Worm (Caenorhabditis elegans) whole organism, L2 larva: Measurements from ENCODE around the gene pacs-1.

Experiments
- C34F6.9 ChIP-seq: fragments of 150-350 bp; optimal IDR thresholded peaks from 2 replicates; lab custom pipeline; 2014; ENCODE audit warnings: missing biosample characterization, missing genetic modification characterization
- R02D3.7 ChIP-seq: fragments of 150-350 bp; optimal IDR thresholded peaks from 2 replicates; lab custom pipeline; 2014; ENCODE audit warnings: missing biosample characterization, missing genetic modification characterization
- Y55F3AM.14 ChIP-seq: fragments of 200-800 bp; sonication (Bioruptor generic); optimal IDR thresholded peaks from 2 replicates; lab custom pipeline; 2018; ENCODE audit warnings: mild to moderate bottlenecking, missing genetic modification characterization, missing compliant biosample characterization
- ZK546.5 ChIP-seq: sonication (generic microtip); optimal IDR thresholded peaks from 2 replicates; lab custom pipeline; 2017; ENCODE audit warnings: missing biosample characterization, missing genetic modification characterization
- aly-2 ChIP-seq: fragments of 150-350 bp; optimal IDR thresholded peaks from 2 replicates; lab custom pipeline; 2014; ENCODE audit warnings: missing biosample characterization, missing genetic modification characterization
- ama-1 ChIP-seq: fragments of 150-350 bp; optimal IDR thresholded peaks from 2 replicates; lab custom pipeline; 2018; ENCODE audit warnings: inconsistent platforms
- blmp-1 ChIP-seq: sonication (generic microtip); optimal IDR thresholded peaks from 2 replicates; lab custom pipeline; 2017; ENCODE audit warnings: missing genetic modification characterization, mild to moderate bottlenecking, missing compliant biosample characterization, antibody characterized with exemption, moderate library complexity; ENCODE audit not compliant: insufficient read depth
- ceh-16 ChIP-seq: fragments of 150-350 bp; optimal IDR thresholded peaks from 2 replicates; lab custom pipeline; 2014; ENCODE audit warnings: missing biosample characterization, missing genetic modification characterization
- ceh-82 ChIP-seq: fragments of 150-350 bp; optimal IDR thresholded peaks from 2 replicates; lab custom pipeline; 2014; ENCODE audit warnings: missing biosample characterization, missing genetic modification characterization
- crh-2 ChIP-seq: sonication (generic microtip); optimal IDR thresholded peaks from 2 replicates; lab custom pipeline; 2017; ENCODE audit warnings: missing biosample characterization, missing genetic modification characterization
- egl-27 ChIP-seq: sonication (generic microtip); optimal IDR thresholded peaks from 3 replicates; lab custom pipeline; 2017; ENCODE audit warnings: missing biosample characterization, missing genetic modification reagents, missing genetic modification characterization
- elt-1 ChIP-seq: fragments of 150-350 bp; optimal IDR thresholded peaks from 2 replicates; lab custom pipeline; 2014; ENCODE audit warnings: missing biosample characterization, missing genetic modification characterization
- elt-3 ChIP-seq: sonication (generic microtip); optimal IDR thresholded peaks from 2 replicates; lab custom pipeline; 2017; ENCODE audit warnings: missing biosample characterization, missing genetic modification characterization
- fos-1 ChIP-seq: fragments of 150-350 bp; optimal IDR thresholded peaks from 2 replicates; lab custom pipeline; 2014; ENCODE audit warnings: missing biosample characterization, missing genetic modification characterization
- gmeb-1 ChIP-seq: fragments of 150-350 bp; optimal IDR thresholded peaks from 2 replicates; lab custom pipeline; 2014; ENCODE audit warnings: missing biosample characterization, missing genetic modification characterization
- lin-11 ChIP-seq: fragments of 150-350 bp; sonication (generic microtip); optimal IDR thresholded peaks from 2 replicates; lab custom pipeline; 2014; ENCODE audit warnings: missing biosample characterization, missing genetic modification characterization, inconsistent platforms, mixed read lengths
- lin-39 ChIP-seq: fragments of 150-350 bp; optimal IDR thresholded peaks from 2 replicates; lab custom pipeline; 2014; ENCODE audit warnings: missing biosample characterization, missing genetic modification reagents, missing genetic modification characterization
- lsy-2 ChIP-seq, 2 experiments: fragments of 150-350 bp in 1 of 2; sonication (generic microtip) in 1 of 2; optimal IDR thresholded peaks; 2 replicates each; lab custom pipeline; 2014 to 2017; ENCODE audit warnings: missing biosample characterization in 2 of 2, missing genetic modification characterization in 2 of 2
- mab-5 ChIP-seq: fragments of 150-350 bp; optimal IDR thresholded peaks from 2 replicates; lab custom pipeline; 2014; ENCODE audit warnings: missing biosample characterization, missing genetic modification characterization
- mbf-1 ChIP-seq: sonication (generic microtip); optimal IDR thresholded peaks from 2 replicates; lab custom pipeline; 2017; ENCODE audit warnings: missing biosample characterization, missing genetic modification characterization
- mdl-1 ChIP-seq, 2 experiments: fragments of 150-350 bp in 1 of 2; sonication (generic microtip) in 1 of 2; optimal IDR thresholded peaks; 2 replicates each; lab custom pipeline; 2017; ENCODE audit warnings: missing biosample characterization in 2 of 2, missing genetic modification characterization in 2 of 2
- nhr-10 ChIP-seq: sonication (generic microtip); optimal IDR thresholded peaks from 2 replicates; lab custom pipeline; 2017; ENCODE audit warnings: missing biosample characterization, missing genetic modification characterization
- nhr-11 ChIP-seq: fragments of 150-350 bp; optimal IDR thresholded peaks from 2 replicates; lab custom pipeline; 2014; ENCODE audit warnings: missing biosample characterization, missing genetic modification characterization
- nhr-12 ChIP-seq: fragments of 150-350 bp; optimal IDR thresholded peaks from 2 replicates; lab custom pipeline; 2014; ENCODE audit warnings: missing biosample characterization, missing genetic modification characterization
- nhr-129 ChIP-seq: fragments of 150-350 bp; optimal IDR thresholded peaks from 2 replicates; lab custom pipeline; 2014; ENCODE audit warnings: missing biosample characterization, missing genetic modification characterization
- nhr-21 ChIP-seq: fragments of 150-350 bp; optimal IDR thresholded peaks from 2 replicates; lab custom pipeline; 2014; ENCODE audit warnings: missing biosample characterization, missing genetic modification characterization
- nhr-237 ChIP-seq: fragments of 150-350 bp; optimal IDR thresholded peaks from 2 replicates; lab custom pipeline; 2014; ENCODE audit warnings: missing biosample characterization, missing genetic modification characterization
- nhr-25 ChIP-seq: fragments of 150-350 bp; sonication (generic microtip); optimal IDR thresholded peaks from 3 replicates; lab custom pipeline; 2014; ENCODE audit warnings: missing biosample characterization, missing genetic modification characterization
- nhr-6 ChIP-seq: fragments of 150-350 bp; optimal IDR thresholded peaks from 2 replicates; lab custom pipeline; 2014; ENCODE audit warnings: missing biosample characterization, missing genetic modification characterization
- nhr-77 ChIP-seq: fragments of 150-350 bp; optimal IDR thresholded peaks from 2 replicates; lab custom pipeline; 2014; ENCODE audit warnings: missing biosample characterization, missing genetic modification characterization
- peb-1 ChIP-seq: fragments of 150-350 bp; optimal IDR thresholded peaks from 2 replicates; lab custom pipeline; 2014; ENCODE audit warnings: missing biosample characterization, missing genetic modification characterization
- sem-4 ChIP-seq: fragments of 150-350 bp; optimal IDR thresholded peaks from 2 replicates; lab custom pipeline; 2014; ENCODE audit warnings: missing biosample characterization, missing genetic modification reagents, missing genetic modification characterization
- skn-1 ChIP-seq: sonication (generic microtip); optimal IDR thresholded peaks from 2 replicates; lab custom pipeline; 2017; ENCODE audit warnings: missing biosample characterization, missing genetic modification characterization
- sma-9 ChIP-seq, 2 experiments: fragments of 150-350 bp in 1 of 2; sonication (generic microtip) in 1 of 2; optimal IDR thresholded peaks; 2 replicates each; lab custom pipeline; 2014 to 2016; ENCODE audit warnings: missing genetic modification characterization in 2 of 2, mild to moderate bottlenecking in 1 of 2, missing biosample characterization in 1 of 2, missing compliant biosample characterization in 1 of 2, missing genetic modification reagents in 1 of 2, moderate library complexity in 1 of 2
- snpc-4 ChIP-seq: fragments of 150-350 bp; optimal IDR thresholded peaks from 2 replicates; lab custom pipeline; 2014; ENCODE audit warnings: missing biosample characterization, missing genetic modification characterization
- unc-55 ChIP-seq: fragments of 150-350 bp; sonication (generic microtip); optimal IDR thresholded peaks from 3 replicates; lab custom pipeline; 2014; ENCODE audit warnings: missing biosample characterization, missing genetic modification reagents, missing genetic modification characterization
- unc-62 ChIP-seq: fragments of 150-350 bp; optimal IDR thresholded peaks from 2 replicates; lab custom pipeline; 2014; ENCODE audit warnings: missing biosample characterization, missing genetic modification reagents, missing genetic modification characterization
- zag-1 ChIP-seq: fragments of 150-350 bp; optimal IDR thresholded peaks from 2 replicates; lab custom pipeline; 2014; ENCODE audit warnings: missing biosample characterization, missing genetic modification characterization
- ztf-1 ChIP-seq: fragments of 200-800 bp; sonication (Bioruptor generic); conservative IDR thresholded peaks from 2 replicates; pipeline ENCODE4 v1.3.6; 2022; ENCODE audit warnings: missing genetic modification characterization, missing compliant biosample characterization
- ztf-11 ChIP-seq: sonication (generic microtip); optimal IDR thresholded peaks from 2 replicates; lab custom pipeline; 2017; ENCODE audit warnings: missing biosample characterization, missing genetic modification characterization
- ztf-4 ChIP-seq: fragments of 150-350 bp; optimal IDR thresholded peaks from 2 replicates; lab custom pipeline; 2014; ENCODE audit warnings: missing biosample characterization, missing genetic modification characterization

The pacs-1 gene

ce11 chrV:9173789-9174188 is 43.3 kb downstream of the pacs-1 start, which contains the start of gene pqn-16:
Gene pqn-16, plus strand, starts transcription at chrV:9174089.
- TF ChIP-seq nhr-237 (no peak), ztf-11 (tag; lab: Kevin White, UChicago) (no peak), sma-9 (GFP tag; optimal IDR thresholded peaks at IDR 0.05; lab: Kevin White, UChicago) (no peak), sma-9 (tag; optimal IDR thresholded peaks at IDR 0.05; lab: Kevin White, UChicago) (no peak)

- no peak for TF ChIP-seq ZK546.5
- TF ChIP-seq mbf-1 (tag; lab: Kevin White, UChicago) = no peak
- TF ChIP-seq fos-1 = peak; percentile 44
- no peak for TF ChIP-seq sma-9 (GFP tag; optimal IDR thresholded peaks at IDR 0.05; lab: Kevin White, UChicago)
- no peak for TF ChIP-seq sma-9 (tag; optimal IDR thresholded peaks at IDR 0.05; lab: Kevin White, UChicago)
- no peak for TF ChIP-seq nhr-25
Measured at ce11 chrV:9172989-9173388, 44.1 kb downstream of the pacs-1 start, which contains the start of gene gad-3. Gene gad-3, minus strand, starts transcription at chrV:9173005.

- TF ChIP-seq zag-1 = no peak
- no peak for TF ChIP-seq ama-1 (lab: Kevin White, UChicago)
- no peak for TF ChIP-seq nhr-21 (tag; lab: Kevin White, UChicago)
- no peak for TF ChIP-seq nhr-6 (tag; lab: Kevin White, UChicago)
- TF ChIP-seq nhr-10 = no peak
- TF ChIP-seq skn-1 = no peak
- no peak for TF ChIP-seq lin-11 (tag; lab: Kevin White, UChicago)
- TF ChIP-seq gmeb-1 (tag; lab: Kevin White, UChicago) = no peak
- TF ChIP-seq nhr-237 = no peak
- TF ChIP-seq ztf-11 (tag; lab: Kevin White, UChicago) = no peak
- no peak for TF ChIP-seq sem-4 (tag; lab: Kevin White, UChicago)
- TF ChIP-seq unc-55 (GFP tag; lab: Kevin White, UChicago) = no peak
- no peak for TF ChIP-seq snpc-4
- no peak for TF ChIP-seq Y55F3AM.14 (GFP tag; lab: Kevin White, UChicago)
- TF ChIP-seq ceh-16 = no peak
Measured at ce11 chrV:9168089-9168488, 49.0 kb downstream of the pacs-1 start, which contains the start of gene B0222.11. Gene B0222.11, minus strand, starts transcription at chrV:9168189.

ce11 chrV:9166306-9166705 is 50.8 kb downstream of the pacs-1 start:
- TF ChIP-seq sma-9 (GFP tag; optimal IDR thresholded peaks at IDR 0.05; lab: Kevin White, UChicago) (peak; percentile 70), sma-9 (tag; optimal IDR thresholded peaks at IDR 0.05; lab: Kevin White, UChicago) (no peak), blmp-1 (peak; percentile 37), nhr-12 (tag; lab: Kevin White, UChicago) (no peak), elt-1 (tag; lab: Kevin White, UChicago) (no peak), skn-1 (no peak), ceh-16 (peak; percentile 58), nhr-6 (tag; lab: Kevin White, UChicago) (peak; percentile 8), ztf-11 (tag; lab: Kevin White, UChicago) (no peak), nhr-25 (peak; percentile 44), crh-2 (tag; lab: Kevin White, UChicago) (peak; percentile 18), aly-2 (tag; lab: Kevin White, UChicago) (no peak), nhr-129 (tag; lab: Kevin White, UChicago) (peak; percentile 21)

ce11 chrV:9165073-9165699 is 51.9 kb downstream of the pacs-1 start, which contains the start of gene col-10:
Gene col-10, minus strand, starts transcription at chrV:9165307.
- no peak for TF ChIP-seq nhr-77 (tag; lab: Kevin White, UChicago)
- TF ChIP-seq aly-2 (tag; lab: Kevin White, UChicago) = no peak
- peak; percentile 91 for TF ChIP-seq ama-1 (lab: Kevin White, UChicago)
- no peak for TF ChIP-seq peb-1
- TF ChIP-seq nhr-11 (tag; lab: Kevin White, UChicago) = no peak
- TF ChIP-seq mab-5 = no peak
- no peak for TF ChIP-seq ztf-1 (GFP tag; lab: Robert Waterston, UW)
- peak; percentile 39 for TF ChIP-seq sma-9 (GFP tag; optimal IDR thresholded peaks at IDR 0.05; lab: Kevin White, UChicago)
- no peak for TF ChIP-seq sma-9 (tag; optimal IDR thresholded peaks at IDR 0.05; lab: Kevin White, UChicago)
- no peak for TF ChIP-seq Y55F3AM.14 (GFP tag; lab: Kevin White, UChicago)
- TF ChIP-seq C34F6.9 (tag; lab: Kevin White, UChicago) = no peak
- TF ChIP-seq unc-62 (GFP tag; lab: Kevin White, UChicago) = no peak
- no peak for TF ChIP-seq lin-39 (tag; lab: Kevin White, UChicago)
- no peak for TF ChIP-seq ztf-4
- no peak for TF ChIP-seq skn-1
- no peak for TF ChIP-seq sem-4 (tag; lab: Kevin White, UChicago)
- TF ChIP-seq R02D3.7 (tag; lab: Kevin White, UChicago) = no peak
- no peak for TF ChIP-seq lsy-2 (tag; optimal IDR thresholded peaks at IDR 0.05; lab: Kevin White, UChicago)
- no peak for TF ChIP-seq unc-55 (GFP tag; lab: Kevin White, UChicago)
- TF ChIP-seq ceh-82 = no peak
- no peak for TF ChIP-seq ZK546.5
- peak; percentile 47 for TF ChIP-seq crh-2 (tag; lab: Kevin White, UChicago)
- TF ChIP-seq nhr-237 = no peak
- TF ChIP-seq ztf-11 (tag; lab: Kevin White, UChicago) = no peak
- TF ChIP-seq lin-11 (tag; lab: Kevin White, UChicago) = no peak
- TF ChIP-seq ceh-16 = peak; percentile 31
- peak; percentile 3 for TF ChIP-seq fos-1
- peak; percentile 44 for TF ChIP-seq nhr-25
- TF ChIP-seq blmp-1 = peak; percentile 5
- TF ChIP-seq egl-27 = peak; percentile 19
- no peak for TF ChIP-seq nhr-21 (tag; lab: Kevin White, UChicago)
- TF ChIP-seq elt-3 (tag; lab: Kevin White, UChicago) = no peak
- no peak for TF ChIP-seq mdl-1 (tag; optimal IDR thresholded peaks at IDR 0.05; lab: Kevin White, UChicago)
- no peak for TF ChIP-seq nhr-129 (tag; lab: Kevin White, UChicago)
